Fruit fly (Drosophila melanogaster) whole organism: Measurements from ENCODE around the gene LysX.

Experiments
- CG8478 ChIP-seq: fragments of >200 bp; optimal IDR thresholded peaks from 2 replicates; lab custom pipeline; 2018; ENCODE audit warnings: inconsistent platforms
- Dll ChIP-seq: fragments of >200 bp; optimal IDR thresholded peaks from 2 replicates; lab custom pipeline; 2017
- EcR ChIP-seq, 2 experiments: fragments of >200 bp; optimal IDR thresholded peaks; 2 replicates each; lab custom pipeline; 2017; ENCODE audit warnings: missing biosample characterization in 2 of 2, missing genetic modification characterization in 2 of 2, missing genetic modification reagents in 2 of 2
- pan ChIP-seq: fragments of >200 bp; optimal IDR thresholded peaks from 2 replicates; lab custom pipeline; 2017
- psq ChIP-seq: fragments of >200 bp; optimal IDR thresholded peaks from 2 replicates; lab custom pipeline; 2017
- usp ChIP-seq: fragments of >200 bp; optimal IDR thresholded peaks from 2 replicates; lab custom pipeline; 2017; ENCODE audit warnings: missing biosample characterization, missing genetic modification characterization, mixed read lengths

The LysX gene

DNA sequence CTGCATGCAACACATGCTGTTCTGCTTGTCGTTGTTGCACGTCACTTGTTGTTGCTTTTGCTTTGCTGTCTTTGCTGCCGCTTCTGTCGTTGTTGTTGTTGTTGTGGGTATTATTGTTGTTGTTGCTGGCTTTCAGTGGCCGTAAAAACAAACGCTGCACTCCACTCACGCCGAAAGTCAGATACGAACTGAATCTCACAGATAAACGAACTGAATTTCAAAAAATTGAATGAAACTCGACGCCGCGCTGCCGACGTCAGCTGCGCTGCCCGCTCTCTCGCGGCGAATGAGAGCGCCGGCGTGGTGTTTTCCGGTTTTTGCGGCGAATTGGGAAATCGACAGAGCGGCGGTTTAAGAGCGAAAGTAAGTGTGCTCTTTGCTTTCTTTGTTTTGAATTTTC, 18.0 kb downstream of the LysX start, which contains the start of gene bab2:
TSS of gene bab2 (minus strand) at position 192 of the 400 bp plus-strand sequence.
- TF ChIP-seq CG8478 (lab: Kevin White, UChicago) (no peak), pan (lab: Kevin White, UChicago) (no peak), Dll (lab: Kevin White, UChicago) (peak; percentile 47), EcR (GFP tag; optimal IDR thresholded peaks at IDR 0.05; lab: Kevin White, UChicago) (no peak), usp (GFP tag; lab: Kevin White, UChicago) (no peak), psq (lab: Kevin White, UChicago) (no peak)

dm6 chr3L:1176515-1176914, 18.6 kb downstream of the LysX start:
- TF ChIP-seq EcR (GFP tag; optimal IDR thresholded peaks at IDR 0.05; lab: Kevin White, UChicago) (no peak), pan (lab: Kevin White, UChicago) (no peak), usp (GFP tag; lab: Kevin White, UChicago) (no peak), CG8478 (lab: Kevin White, UChicago) (no peak), Dll (lab: Kevin White, UChicago) (no peak), psq (lab: Kevin White, UChicago) (no peak)

dm6 chr3L:1172858-1173257, 22.2 kb downstream of the LysX start:
- TF ChIP-seq EcR (GFP tag; optimal IDR thresholded peaks at IDR 0.05; lab: Kevin White, UChicago) (no peak), Dll (lab: Kevin White, UChicago) (no peak), CG8478 (lab: Kevin White, UChicago) (no peak), usp (GFP tag; lab: Kevin White, UChicago) (no peak), pan (lab: Kevin White, UChicago) (no peak), psq (lab: Kevin White, UChicago) (no peak)

- no peak for TF ChIP-seq CG8478 (lab: Kevin White, UChicago)
- TF ChIP-seq pan (lab: Kevin White, UChicago) = no peak
- TF ChIP-seq usp (GFP tag; lab: Kevin White, UChicago) = no peak
These were observed 24.5 kb downstream of the LysX start for dm6 chr3L:1170611-1171010.

DNA sequence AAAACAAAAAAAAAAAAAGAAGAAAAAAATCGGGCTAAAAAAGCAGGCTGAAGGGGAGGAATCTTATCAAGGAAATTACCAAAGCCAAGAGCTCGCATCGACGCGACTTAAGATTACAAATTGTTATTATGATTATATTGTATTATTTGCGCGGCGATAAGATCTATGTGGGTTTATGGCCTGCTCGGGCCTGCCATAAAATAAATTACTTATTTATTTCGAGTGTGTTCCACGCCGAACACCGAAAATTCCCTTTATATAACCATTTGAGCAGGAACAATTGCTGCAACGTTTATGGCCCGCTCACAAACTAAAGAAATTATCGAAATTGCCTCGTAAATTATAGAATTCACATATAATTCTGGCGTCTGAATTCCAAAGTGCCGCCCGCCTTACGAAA, 25.5 kb downstream of the LysX start:
- TF ChIP-seq psq (lab: Kevin White, UChicago) = no peak
- no peak for TF ChIP-seq usp (GFP tag; lab: Kevin White, UChicago)
- TF ChIP-seq CG8478 (lab: Kevin White, UChicago) = no peak
- no peak for TF ChIP-seq EcR (GFP tag; optimal IDR thresholded peaks at IDR 0.05; lab: Kevin White, UChicago)

- no peak for TF ChIP-seq usp (GFP tag; lab: Kevin White, UChicago)
- TF ChIP-seq psq (lab: Kevin White, UChicago) = no peak
- TF ChIP-seq EcR (GFP tag; optimal IDR thresholded peaks at IDR 0.05; lab: Kevin White, UChicago) = no peak
- TF ChIP-seq CG8478 (lab: Kevin White, UChicago) = no peak
- no peak for TF ChIP-seq Dll (lab: Kevin White, UChicago)
- no peak for TF ChIP-seq pan (lab: Kevin White, UChicago)
These were observed 26.7 kb downstream of the LysX start for dm6 chr3L:1168445-1168844.

- TF ChIP-seq CG8478 (lab: Kevin White, UChicago) (no peak), EcR (GFP tag; optimal IDR thresholded peaks at IDR 0.05; lab: Kevin White, UChicago) (no peak), psq (lab: Kevin White, UChicago) (no peak), usp (GFP tag; lab: Kevin White, UChicago) (no peak), Dll (lab: Kevin White, UChicago) (no peak), pan (lab: Kevin White, UChicago) (no peak)
These were observed 27.9 kb downstream of the LysX start for dm6 chr3L:1166945-1167913.

dm6 chr3L:1166266-1166665, 28.8 kb downstream of the LysX start:
- TF ChIP-seq pan (lab: Kevin White, UChicago) = no peak
- no peak for TF ChIP-seq Dll (lab: Kevin White, UChicago)
- no peak for TF ChIP-seq psq (lab: Kevin White, UChicago)
- no peak for TF ChIP-seq EcR (GFP tag; optimal IDR thresholded peaks at IDR 0.05; lab: Kevin White, UChicago)
- no peak for TF ChIP-seq usp (GFP tag; lab: Kevin White, UChicago)
- no peak for TF ChIP-seq CG8478 (lab: Kevin White, UChicago)

- TF ChIP-seq psq (lab: Kevin White, UChicago) (no peak), CG8478 (lab: Kevin White, UChicago) (no peak), EcR (GFP tag; optimal IDR thresholded peaks at IDR 0.05; lab: Kevin White, UChicago) (no peak), usp (GFP tag; lab: Kevin White, UChicago) (no peak), pan (lab: Kevin White, UChicago) (no peak), Dll (lab: Kevin White, UChicago) (no peak)
These were observed 29.3 kb downstream of the LysX start for dm6 chr3L:1165808-1166207.

DNA sequence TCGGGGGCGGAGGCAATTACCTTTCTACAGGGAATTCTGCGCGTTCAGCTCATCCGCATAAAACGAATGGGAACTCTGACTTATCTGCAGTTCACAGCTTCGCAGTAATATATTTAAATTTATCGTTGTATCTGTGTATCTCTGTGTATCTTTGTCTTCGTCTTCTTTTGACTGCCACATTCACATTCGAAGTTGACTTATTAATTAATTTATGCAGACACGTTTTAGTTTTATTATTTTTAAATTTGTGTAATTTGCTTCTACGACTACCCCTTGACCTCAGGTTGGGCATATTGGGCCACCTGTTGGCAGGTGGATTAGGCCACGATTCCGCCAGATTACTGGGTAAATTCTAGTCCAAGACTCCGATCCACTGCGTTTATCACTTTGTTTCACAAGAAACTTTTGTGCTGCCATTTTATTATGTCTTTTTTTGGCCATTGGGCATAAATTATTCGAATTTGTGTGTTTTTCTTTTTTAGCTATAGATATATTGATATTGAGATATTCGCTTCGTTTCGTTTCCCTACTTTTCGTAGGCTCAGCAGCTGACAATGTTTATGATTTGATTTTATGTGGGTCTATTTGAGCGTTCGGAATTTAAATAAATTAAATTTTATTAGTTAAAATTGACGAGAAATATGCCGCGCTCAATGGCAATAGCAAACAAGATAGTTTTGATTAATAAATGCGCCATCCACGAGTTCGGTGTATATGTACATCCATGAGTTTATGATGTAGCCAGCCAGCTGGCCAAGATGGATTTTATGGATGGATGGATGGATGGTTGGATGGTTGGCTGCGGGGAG, 42.4 kb downstream of the LysX start:
- TF ChIP-seq CG8478 (lab: Kevin White, UChicago) = no peak
- no peak for TF ChIP-seq usp (GFP tag; lab: Kevin White, UChicago)
- TF ChIP-seq EcR (GFP tag; optimal IDR thresholded peaks at IDR 0.05; lab: Kevin White, UChicago) = no peak
- no peak for TF ChIP-seq psq (lab: Kevin White, UChicago)
- no peak for TF ChIP-seq Dll (lab: Kevin White, UChicago)
- TF ChIP-seq pan (lab: Kevin White, UChicago) = no peak
